Fruit fly (Drosophila melanogaster) whole organism, embryonic: Measurements from ENCODE around the gene CG34242.

Experiments
- Atf6 ChIP-seq: fragments of 200-800 bp; sonication (Bioruptor generic); IDR thresholded peaks from 2 replicates; pipeline ENCODE4 v1.3.6; 2022; ENCODE audit warnings: missing biosample characterization, missing genetic modification characterization
- Blimp-1 ChIP-seq: fragments of 200-800 bp; sonication (Bioruptor generic); optimal IDR thresholded peaks from 3 replicates; lab custom pipeline; 2018; ENCODE audit warnings: missing biosample characterization, missing genetic modification characterization, mild to moderate bottlenecking, moderate library complexity, missing genetic modification reagents
- CG11398 ChIP-seq: fragments of 200-800 bp; sonication (Bioruptor generic); optimal IDR thresholded peaks from 2 replicates; lab custom pipeline; 2016; ENCODE audit warnings: missing biosample characterization, missing genetic modification characterization
- CG12236 ChIP-seq: fragments of 200-800 bp; sonication (Bioruptor generic); optimal IDR thresholded peaks from 2 replicates; lab custom pipeline; 2016; ENCODE audit warnings: missing biosample characterization, missing genetic modification characterization
- CG13424 ChIP-seq: fragments of 200-800 bp; sonication (Bioruptor generic); optimal IDR thresholded peaks from 2 replicates; lab custom pipeline; 2019; ENCODE audit warnings: missing biosample characterization, mild to moderate bottlenecking, missing genetic modification characterization, moderate library complexity
- CG14050 ChIP-seq: fragments of 200-800 bp; sonication (Bioruptor generic); IDR thresholded peaks from 3 replicates; pipeline ENCODE4 v1.3.6; 2022; ENCODE audit warnings: missing biosample characterization, missing genetic modification characterization
- CG14710 ChIP-seq: fragments of 200-800 bp; sonication (Bioruptor generic); optimal IDR thresholded peaks from 3 replicates; lab custom pipeline; 2019; ENCODE audit warnings: missing biosample characterization, mild to moderate bottlenecking, missing genetic modification characterization, moderate library complexity
- CG15601 ChIP-seq: fragments of 200-800 bp; sonication (Bioruptor generic); optimal IDR thresholded peaks from 3 replicates; lab custom pipeline; 2019; ENCODE audit warnings: missing biosample characterization, mild to moderate bottlenecking, missing genetic modification characterization, moderate library complexity
- CG2199 ChIP-seq: fragments of 200-800 bp; sonication (Bioruptor generic); IDR thresholded peaks from 3 replicates; pipeline ENCODE4 v1.3.6; 2022; ENCODE audit warnings: missing biosample characterization, missing genetic modification characterization
- CG3065 ChIP-seq: fragments of 200-800 bp; sonication (Bioruptor generic); optimal IDR thresholded peaks from 2 replicates; lab custom pipeline; 2016; ENCODE audit warnings: missing biosample characterization, missing genetic modification characterization
- CG3407 ChIP-seq: fragments of 200-800 bp; sonication (Bioruptor generic); optimal IDR thresholded peaks from 2 replicates; lab custom pipeline; 2018; ENCODE audit warnings: missing biosample characterization, mild to moderate bottlenecking, missing genetic modification characterization
- CG5180 ChIP-seq: fragments of 200-800 bp; sonication (Bioruptor generic); optimal IDR thresholded peaks from 3 replicates; lab custom pipeline; 2017; ENCODE audit warnings: missing biosample characterization, missing genetic modification characterization, mild to moderate bottlenecking, moderate library complexity, missing genetic modification reagents
- CG6689 ChIP-seq: fragments of 200-800 bp; sonication (Bioruptor generic); IDR thresholded peaks from 2 replicates; pipeline ENCODE4 v1.3.6; 2022; ENCODE audit warnings: missing biosample characterization, missing genetic modification characterization
- CG6854 ChIP-seq: fragments of 200-800 bp; sonication (Bioruptor generic); optimal IDR thresholded peaks from 3 replicates; lab custom pipeline; 2017; ENCODE audit warnings: missing biosample characterization, mild to moderate bottlenecking, missing genetic modification characterization
- CG8281 ChIP-seq: fragments of 200-800 bp; sonication (Bioruptor generic); optimal IDR thresholded peaks from 2 replicates; lab custom pipeline; 2018; ENCODE audit warnings: missing biosample characterization, mild to moderate bottlenecking, missing genetic modification characterization, moderate library complexity
- CG8388 ChIP-seq: fragments of 200-800 bp; sonication (Bioruptor generic); optimal IDR thresholded peaks from 2 replicates; lab custom pipeline; 2019; ENCODE audit warnings: missing biosample characterization, mild to moderate bottlenecking, missing genetic modification characterization, moderate library complexity
- D19B ChIP-seq: fragments of 200-800 bp; sonication (Bioruptor generic); optimal IDR thresholded peaks from 2 replicates; lab custom pipeline; 2017; ENCODE audit warnings: missing biosample characterization, mild to moderate bottlenecking, missing genetic modification characterization
- E2f1 ChIP-seq: fragments of 200-800 bp; sonication (Bioruptor generic); IDR thresholded peaks from 2 replicates; pipeline ENCODE4 v1.3.6; 2022; ENCODE audit warnings: missing biosample characterization, missing genetic modification characterization
- Ets97D ChIP-seq: fragments of 200-800 bp; sonication (Bioruptor generic); optimal IDR thresholded peaks from 3 replicates; lab custom pipeline; 2016; ENCODE audit warnings: missing biosample characterization, missing genetic modification characterization
- HHEX ChIP-seq: fragments of 200-800 bp; sonication (Bioruptor generic); optimal IDR thresholded peaks from 3 replicates; lab custom pipeline; 2017; ENCODE audit warnings: missing biosample characterization, mild to moderate bottlenecking, missing genetic modification characterization, missing genetic modification reagents
- HLH54F ChIP-seq: fragments of 200-800 bp; sonication (Bioruptor generic); optimal IDR thresholded peaks from 3 replicates; lab custom pipeline; 2016; ENCODE audit warnings: missing biosample characterization, missing genetic modification characterization
- HLHmδ ChIP-seq: fragments of 200-800 bp; sonication (Bioruptor generic); optimal IDR thresholded peaks from 2 replicates; lab custom pipeline; 2018; ENCODE audit warnings: missing biosample characterization, mild to moderate bottlenecking, missing genetic modification characterization, moderate library complexity
- Myb ChIP-seq: fragments of 200-800 bp; sonication (Bioruptor generic); optimal IDR thresholded peaks from 2 replicates; lab custom pipeline; 2016; ENCODE audit warnings: missing biosample characterization, missing genetic modification characterization
- Nf-YC ChIP-seq: fragments of 200-800 bp; optimal IDR thresholded peaks from 3 replicates; lab custom pipeline; 2019; ENCODE audit warnings: missing biosample characterization, mild to moderate bottlenecking, missing genetic modification characterization, moderate library complexity
- Pdp1 ChIP-seq, 2 experiments: fragments of 200-800 bp; sonication (Bioruptor generic); optimal IDR thresholded peaks; 3 replicates each; lab custom pipeline; 2016; ENCODE audit warnings: missing biosample characterization in 2 of 2, missing genetic modification characterization in 2 of 2, mild to moderate bottlenecking in 1 of 2, moderate library complexity in 1 of 2
- Rfx ChIP-seq: fragments of 200-800 bp; sonication (Bioruptor generic); IDR thresholded peaks from 2 replicates; pipeline ENCODE4 v1.3.6; 2022; ENCODE audit warnings: missing biosample characterization, missing genetic modification characterization
- Side ChIP-seq: fragments of 200-800 bp; sonication (Bioruptor generic); optimal IDR thresholded peaks from 2 replicates; lab custom pipeline; 2016; ENCODE audit warnings: missing biosample characterization, missing genetic modification characterization
- Stat92E ChIP-seq, 3 experiments: fragments of >200 bp in 2 of 3; fragments of 200-800 bp in 1 of 3; sonication (Bioruptor generic) in 1 of 3; optimal IDR thresholded peaks; 2 replicates each; lab custom pipeline; 2017 to 2019; ENCODE audit warnings: missing biosample characterization in 3 of 3, missing genetic modification characterization in 3 of 3, mild to moderate bottlenecking in 1 of 3, moderate library complexity in 1 of 3
- TFAM ChIP-seq: fragments of 200-800 bp; sonication (Bioruptor generic); optimal IDR thresholded peaks from 2 replicates; lab custom pipeline; 2017; ENCODE audit warnings: missing biosample characterization, missing genetic modification characterization, inconsistent platforms
- YL-1 ChIP-seq: fragments of 200-800 bp; sonication (Bioruptor generic); optimal IDR thresholded peaks from 3 replicates; lab custom pipeline; 2017; ENCODE audit warnings: missing biosample characterization, mild to moderate bottlenecking, missing genetic modification characterization
- abd-A ChIP-seq: fragments of 200-800 bp; sonication (Bioruptor generic); optimal IDR thresholded peaks from 3 replicates; lab custom pipeline; 2019; ENCODE audit warnings: missing biosample characterization, mild to moderate bottlenecking, missing genetic modification characterization, moderate library complexity
- cas ChIP-seq: fragments of 200-800 bp; sonication (Bioruptor generic); IDR thresholded peaks from 2 replicates; pipeline ENCODE4 v1.3.6; 2022; ENCODE audit warnings: missing biosample characterization, missing genetic modification characterization
- caup ChIP-seq: fragments of 200-800 bp; sonication (Bioruptor generic); optimal IDR thresholded peaks from 3 replicates; lab custom pipeline; 2017; ENCODE audit warnings: missing biosample characterization, mild to moderate bottlenecking, missing genetic modification characterization, moderate library complexity; ENCODE audit not compliant: severe bottlenecking
- disco-r ChIP-seq: fragments of 200-800 bp; sonication (Bioruptor generic); optimal IDR thresholded peaks from 2 replicates; lab custom pipeline; 2016; ENCODE audit warnings: missing biosample characterization, missing genetic modification characterization
- fu2 ChIP-seq: fragments of 200-800 bp; sonication (Bioruptor generic); optimal IDR thresholded peaks from 2 replicates; lab custom pipeline; 2016; ENCODE audit warnings: missing biosample characterization, missing genetic modification characterization
- gfzf ChIP-seq: fragments of 200-800 bp; sonication (Bioruptor generic); optimal IDR thresholded peaks from 2 replicates; lab custom pipeline; 2016; ENCODE audit warnings: missing biosample characterization, mild to moderate bottlenecking, missing genetic modification characterization, moderate library complexity
- klu ChIP-seq: fragments of 200-800 bp; sonication (Bioruptor generic); IDR thresholded peaks from 2 replicates; pipeline ENCODE4 v1.3.6; 2022; ENCODE audit warnings: missing biosample characterization, missing genetic modification characterization
- knrl ChIP-seq: fragments of 200-800 bp; sonication (Bioruptor generic); IDR thresholded peaks from 3 replicates; pipeline ENCODE4 v1.3.6; 2022; ENCODE audit warnings: missing biosample characterization, missing genetic modification characterization; ENCODE audit not compliant: partially characterized antibody
- lab ChIP-seq: fragments of 200-800 bp; sonication (Bioruptor generic); optimal IDR thresholded peaks from 3 replicates; lab custom pipeline; 2017; ENCODE audit warnings: missing biosample characterization, missing genetic modification characterization, mild to moderate bottlenecking, moderate library complexity, missing genetic modification reagents
- oc ChIP-seq: fragments of 200-800 bp; sonication (Bioruptor generic); optimal IDR thresholded peaks from 2 replicates; lab custom pipeline; 2018; ENCODE audit warnings: missing biosample characterization, mild to moderate bottlenecking, missing genetic modification characterization, moderate library complexity
- pan ChIP-seq, 4 experiments: fragments of >200 bp in 3 of 4; fragments of 200-800 bp in 1 of 4; sonication (Bioruptor generic) in 1 of 4; optimal IDR thresholded peaks in 3 of 4; IDR thresholded peaks in 1 of 4; 2 replicates each; pipeline versions ENCODE4 v1.3.6 to Lab custom; 2017 to 2022; ENCODE audit warnings: missing biosample characterization in 2 of 4, missing genetic modification characterization in 2 of 4, mixed read lengths in 1 of 4
- pum ChIP-seq: fragments of 200-800 bp; sonication (Bioruptor generic); optimal IDR thresholded peaks from 2 replicates; lab custom pipeline; 2016; ENCODE audit warnings: missing biosample characterization, missing genetic modification characterization
- sd ChIP-seq: fragments of 200-800 bp; sonication (Bioruptor generic); optimal IDR thresholded peaks from 3 replicates; lab custom pipeline; 2018; ENCODE audit warnings: missing biosample characterization, mild to moderate bottlenecking, missing genetic modification characterization, moderate library complexity
- slbo ChIP-seq: fragments of 200-800 bp; sonication (Bioruptor generic); IDR thresholded peaks from 2 replicates; pipeline ENCODE4 v1.3.6; 2022; ENCODE audit warnings: missing biosample characterization, missing genetic modification characterization
- slou ChIP-seq: fragments of 200-800 bp; sonication (Bioruptor generic); optimal IDR thresholded peaks from 3 replicates; lab custom pipeline; 2016; ENCODE audit warnings: missing biosample characterization, missing genetic modification characterization
- sr ChIP-seq: fragments of 200-800 bp; sonication (Bioruptor generic); IDR thresholded peaks from 3 replicates; pipeline ENCODE4 v1.3.6; 2022; ENCODE audit warnings: missing biosample characterization, missing genetic modification characterization
- toy ChIP-seq: fragments of 200-800 bp; sonication (Bioruptor generic); IDR thresholded peaks from 2 replicates; pipeline ENCODE4 v1.3.6; 2022; ENCODE audit warnings: missing biosample characterization, missing genetic modification characterization
- vfl ChIP-seq: fragments of 200-800 bp; sonication (Bioruptor generic); optimal IDR thresholded peaks from 2 replicates; lab custom pipeline; 2016; ENCODE audit warnings: missing biosample characterization, missing genetic modification characterization
- zen2 ChIP-seq: fragments of 200-800 bp; sonication (Bioruptor generic); IDR thresholded peaks from 3 replicates; pipeline ENCODE4 v1.3.6; 2022; ENCODE audit warnings: missing biosample characterization, missing genetic modification characterization; ENCODE audit not compliant: partially characterized antibody

Gene CG34242

dm6 chr3L:12514762-12515215, 19.0 kb upstream of the CG34242 start, which contains the start of the genes sti and tral (continued):
- TF ChIP-seq CG5180 (GFP tag; lab: Kevin White, UChicago) = no peak
- peak; percentile 94 for TF ChIP-seq Side (GFP tag; lab: Kevin White, UChicago)
- peak; percentile 95 for TF ChIP-seq pum (GFP tag; lab: Kevin White, UChicago)
- peak; percentile 94 for TF ChIP-seq slbo (GFP tag; lab: Robert Waterston, UW)
- peak; percentile 85 for TF ChIP-seq disco-r (GFP tag; lab: Kevin White, UChicago)
- peak; percentile 87 for TF ChIP-seq CG6689
- TF ChIP-seq Stat92E (GFP tag; optimal IDR thresholded peaks at IDR 0.05; lab: Kevin White, UChicago) = peak in 1 of 3 experiments; percentile 2
- peak; percentile 43; the same call in 1 of the 3 replicates for TF ChIP-seq knrl
- peak; percentile 85 for TF ChIP-seq Atf6 (GFP tag; lab: Robert Waterston, UW)
- TF ChIP-seq caup (GFP tag; lab: Kevin White, UChicago) = peak; percentile 87
- TF ChIP-seq CG3407 (GFP tag; lab: Kevin White, UChicago) = peak; percentile 82
- TF ChIP-seq TFAM = no peak
- no peak for TF ChIP-seq abd-A (tag; lab: Kevin White, UChicago)
- TF ChIP-seq CG3065 (GFP tag; lab: Kevin White, UChicago) = peak; percentile 64
- TF ChIP-seq CG15601 (tag; lab: Kevin White, UChicago) = peak; percentile 76
- peak; percentile 96 for TF ChIP-seq HLH54F
- no peak for TF ChIP-seq pan (optimal IDR thresholded peaks at IDR 0.05; lab: Kevin White, UChicago)
- TF ChIP-seq pan (GFP tag; optimal IDR thresholded peaks at IDR 0.05 in 1 of 2, IDR thresholded peaks at IDR 0.05 in 1 of 2) = peak in 1 of 2 experiments; percentile 86
- TF ChIP-seq CG8388 = peak; percentile 69
- peak; percentile 93 for TF ChIP-seq Myb
- TF ChIP-seq cas (GFP tag; lab: Robert Waterston, UW) = peak; percentile 81; the same call in 1 of the 2 replicates
- TF ChIP-seq HLHmδ (GFP tag; lab: Kevin White, UChicago) = no peak
- peak; percentile 48 for TF ChIP-seq CG8281 (tag; lab: Kevin White, UChicago)
- TF ChIP-seq YL-1 (GFP tag; lab: Kevin White, UChicago) = peak; percentile 95
- peak; percentile 97 for TF ChIP-seq Ets97D (GFP tag; lab: Kevin White, UChicago)
- peak; percentile 74 for TF ChIP-seq E2f1 (GFP tag; lab: Robert Waterston, UW)
- peak; percentile 94 for TF ChIP-seq fu2 (GFP tag; lab: Kevin White, UChicago)
- TF ChIP-seq CG13424 (tag; lab: Kevin White, UChicago) = peak; percentile 88
- TF ChIP-seq slou = peak; percentile 87
- TF ChIP-seq HHEX = peak; percentile 79
- TF ChIP-seq CG6854 (GFP tag; lab: Kevin White, UChicago) = peak; percentile 58
- peak; percentile 60; the same call in 2 of the 3 replicates for TF ChIP-seq CG14050 (GFP tag; lab: Robert Waterston, UW)
- TF ChIP-seq zen2 (GFP tag; lab: Robert Waterston, UW) = no peak
- no peak for TF ChIP-seq toy (GFP tag; lab: Robert Waterston, UW)
- TF ChIP-seq oc = no peak
- TF ChIP-seq sr = peak; percentile 39; the same call in 1 of the 3 replicates
- TF ChIP-seq CG12236 = peak; percentile 87
- TF ChIP-seq CG11398 (GFP tag; lab: Kevin White, UChicago) = peak; percentile 77
- TF ChIP-seq Blimp-1 = peak; percentile 76
- peak; percentile 85 for TF ChIP-seq Nf-YC (tag; lab: Kevin White, UChicago)
- no peak for TF ChIP-seq CG2199 (GFP tag; lab: Robert Waterston, UW)
- peak; percentile 46 for TF ChIP-seq gfzf (GFP tag; lab: Kevin White, UChicago)
- TF ChIP-seq D19B (GFP tag; lab: Kevin White, UChicago) = peak; percentile 76
- TF ChIP-seq lab (GFP tag; lab: Kevin White, UChicago) = peak; percentile 93
- peak; percentile 93 for TF ChIP-seq vfl (GFP tag; lab: Kevin White, UChicago)
- peak; percentile 92 for TF ChIP-seq Rfx (GFP tag; lab: Robert Waterston, UW)
- no peak for TF ChIP-seq sd (tag; lab: Kevin White, UChicago)
- TF ChIP-seq Pdp1 (GFP tag; optimal IDR thresholded peaks at IDR 0.05; lab: Kevin White, UChicago) = peak; percentile 84 to 95
- peak; percentile 93 for TF ChIP-seq CG14710 (tag; lab: Kevin White, UChicago)
- peak; percentile 72 for TF ChIP-seq klu (GFP tag; lab: Robert Waterston, UW)
